Fruit fly (Drosophila melanogaster) whole organism, embryonic: ENCODE data around the gene CG12075.
A peak's percentile ranks its signal among the peaks of the same experiment; 100 is the strongest.

Source experiments
- ATbp ChIP-seq: fragments of 200-800 bp; sonication (Bioruptor generic); optimal IDR thresholded peaks from 2 replicates; lab custom pipeline; 2017; ENCODE audit warnings: missing biosample characterization, mild to moderate bottlenecking, missing genetic modification characterization, missing genetic modification reagents
- BEAF-32 ChIP-seq: fragments of 200-800 bp; sonication (Bioruptor generic); optimal IDR thresholded peaks from 3 replicates; lab custom pipeline; 2017; ENCODE audit warnings: missing biosample characterization, missing genetic modification characterization, mild to moderate bottlenecking, moderate library complexity, missing genetic modification reagents
- Bteb2 ChIP-seq: fragments of 200-800 bp; sonication (Bioruptor generic); optimal IDR thresholded peaks from 2 replicates; lab custom pipeline; 2016; ENCODE audit warnings: missing biosample characterization, missing genetic modification characterization
- CG11093 ChIP-seq: fragments of 200-800 bp; sonication (Bioruptor generic); IDR thresholded peaks from 3 replicates; pipeline ENCODE4 v1.3.6; 2022; ENCODE audit warnings: missing biosample characterization, missing genetic modification characterization
- CG12071 ChIP-seq: fragments of 200-800 bp; sonication (Bioruptor generic); optimal IDR thresholded peaks from 3 replicates; lab custom pipeline; 2018; ENCODE audit warnings: missing biosample characterization, mild to moderate bottlenecking, missing genetic modification characterization
- CG12391 ChIP-seq: fragments of 200-800 bp; sonication (Bioruptor generic); optimal IDR thresholded peaks from 3 replicates; lab custom pipeline; 2018; ENCODE audit warnings: missing biosample characterization, mild to moderate bottlenecking, missing genetic modification characterization, moderate library complexity
- CG13894 ChIP-seq: fragments of 200-800 bp; sonication (Bioruptor generic); optimal IDR thresholded peaks from 3 replicates; lab custom pipeline; 2018; ENCODE audit warnings: missing biosample characterization, mild to moderate bottlenecking, missing genetic modification characterization, moderate library complexity
- CG14014 ChIP-seq: fragments of 200-800 bp; sonication (Bioruptor generic); IDR thresholded peaks from 2 replicates; pipeline ENCODE4 v1.3.6; 2022; ENCODE audit warnings: missing biosample characterization, missing genetic modification characterization
- CG14441 ChIP-seq: fragments of 200-800 bp; sonication (Bioruptor generic); IDR thresholded peaks from 2 replicates; pipeline ENCODE4 v1.3.6; 2022; ENCODE audit warnings: missing biosample characterization, missing genetic modification characterization
- CG14667 ChIP-seq: fragments of 200-800 bp; sonication (Bioruptor generic); IDR thresholded peaks from 2 replicates; pipeline ENCODE4 v1.3.6; 2022; ENCODE audit warnings: missing biosample characterization, missing genetic modification characterization
- CG17186 ChIP-seq: fragments of 200-800 bp; sonication (Bioruptor generic); optimal IDR thresholded peaks from 3 replicates; lab custom pipeline; 2017; ENCODE audit warnings: missing biosample characterization, missing genetic modification reagents, missing genetic modification characterization
- CG2678 ChIP-seq: fragments of 200-800 bp; sonication (Bioruptor generic); optimal IDR thresholded peaks from 3 replicates; lab custom pipeline; 2019; ENCODE audit warnings: missing biosample characterization, mild to moderate bottlenecking, missing genetic modification characterization, moderate library complexity
- CG2712 ChIP-seq: fragments of 200-800 bp; optimal IDR thresholded peaks from 3 replicates; lab custom pipeline; 2019; ENCODE audit warnings: missing biosample characterization, mild to moderate bottlenecking, missing genetic modification characterization, moderate library complexity
- CG31224 ChIP-seq: fragments of 200-800 bp; sonication (Bioruptor generic); IDR thresholded peaks from 2 replicates; pipeline ENCODE4 v1.3.6; 2022; ENCODE audit warnings: missing biosample characterization, missing genetic modification characterization
- CG32772 ChIP-seq: fragments of 200-800 bp; sonication (Bioruptor generic); IDR thresholded peaks from 2 replicates; pipeline ENCODE4 v1.3.6; 2022; ENCODE audit warnings: missing biosample characterization, missing genetic modification characterization
- CG42726 ChIP-seq: fragments of 200-800 bp; sonication (Bioruptor generic); IDR thresholded peaks from 2 replicates; pipeline ENCODE4 v1.3.6; 2022; ENCODE audit warnings: missing biosample characterization, missing genetic modification characterization; ENCODE audit not compliant: partially characterized antibody
- CG4730 ChIP-seq: fragments of 200-800 bp; sonication (Bioruptor generic); IDR thresholded peaks from 2 replicates; pipeline ENCODE4 v1.3.6; 2022; ENCODE audit warnings: missing biosample characterization, missing genetic modification characterization
- CG5953 ChIP-seq: fragments of 200-800 bp; sonication (Bioruptor generic); IDR thresholded peaks from 2 replicates; pipeline ENCODE4 v1.3.6; 2022; ENCODE audit warnings: missing biosample characterization, missing genetic modification characterization
- CG6272 ChIP-seq: fragments of 200-800 bp; sonication (Bioruptor generic); IDR thresholded peaks from 2 replicates; pipeline ENCODE4 v1.3.6; 2022; ENCODE audit warnings: missing biosample characterization, missing genetic modification characterization
- CG8924 ChIP-seq: fragments of 200-800 bp; optimal IDR thresholded peaks from 3 replicates; lab custom pipeline; 2019; ENCODE audit warnings: missing biosample characterization, mild to moderate bottlenecking, missing genetic modification characterization, moderate library complexity
- CG9437 ChIP-seq: fragments of 200-800 bp; sonication (Bioruptor generic); optimal IDR thresholded peaks from 2 replicates; lab custom pipeline; 2018; ENCODE audit warnings: missing biosample characterization, mild to moderate bottlenecking, missing genetic modification characterization
- D19A ChIP-seq: fragments of 200-800 bp; optimal IDR thresholded peaks from 3 replicates; lab custom pipeline; 2019; ENCODE audit warnings: missing biosample characterization, mild to moderate bottlenecking, missing genetic modification characterization, moderate library complexity
- Dek ChIP-seq: fragments of 200-800 bp; sonication (Bioruptor generic); optimal IDR thresholded peaks from 3 replicates; lab custom pipeline; 2019; ENCODE audit warnings: missing biosample characterization, mild to moderate bottlenecking, missing genetic modification characterization, moderate library complexity
- Ets65A ChIP-seq: fragments of 200-800 bp; sonication (Bioruptor generic); peaks from one replicate; lab custom pipeline; 2016; ENCODE audit warnings: missing biosample characterization, missing genetic modification characterization
- HLHmδ ChIP-seq: fragments of 200-800 bp; sonication (Bioruptor generic); optimal IDR thresholded peaks from 2 replicates; lab custom pipeline; 2018; ENCODE audit warnings: missing biosample characterization, mild to moderate bottlenecking, missing genetic modification characterization, moderate library complexity
- Hr51 ChIP-seq, 2 experiments: fragments of 200-800 bp; sonication (Bioruptor generic); optimal IDR thresholded peaks; 2 replicates in 1 of 2; 3 replicates in 1 of 2; lab custom pipeline; 2016 to 2018; ENCODE audit warnings: missing biosample characterization in 2 of 2, missing genetic modification characterization in 2 of 2, mild to moderate bottlenecking in 1 of 2, moderate library complexity in 1 of 2
- Lpt ChIP-seq: fragments of >200 bp; optimal IDR thresholded peaks from 2 replicates; lab custom pipeline; 2018; ENCODE audit warnings: missing biosample characterization, missing genetic modification characterization
- Mad ChIP-seq: fragments of 200-800 bp; sonication (Bioruptor generic); optimal IDR thresholded peaks from 2 replicates; lab custom pipeline; 2016; ENCODE audit warnings: missing biosample characterization, missing genetic modification characterization
- Spps ChIP-seq: fragments of 200-800 bp; sonication (Bioruptor generic); optimal IDR thresholded peaks from 2 replicates; lab custom pipeline; 2018; ENCODE audit warnings: missing biosample characterization, mild to moderate bottlenecking, missing genetic modification characterization
- Tbp ChIP-seq: fragments of >200 bp; optimal IDR thresholded peaks from 2 replicates; lab custom pipeline; 2018; ENCODE audit warnings: missing biosample characterization, missing genetic modification characterization
- Usf ChIP-seq: fragments of 200-800 bp; sonication (Bioruptor generic); optimal IDR thresholded peaks from 2 replicates; lab custom pipeline; 2017; ENCODE audit warnings: missing genotype, missing biosample characterization, missing genetic modification characterization
- Xbp1 ChIP-seq: fragments of 200-800 bp; sonication (Bioruptor generic); optimal IDR thresholded peaks from 3 replicates; lab custom pipeline; 2016; ENCODE audit warnings: missing biosample characterization, mild to moderate bottlenecking, missing genetic modification characterization
- ab ChIP-seq: fragments of 200-800 bp; sonication (Bioruptor generic); optimal IDR thresholded peaks from 2 replicates; lab custom pipeline; 2016; ENCODE audit warnings: missing biosample characterization, missing genetic modification characterization
- ash1 ChIP-seq: fragments of 200-800 bp; sonication (Bioruptor generic); optimal IDR thresholded peaks from 2 replicates; lab custom pipeline; 2018; ENCODE audit warnings: missing biosample characterization, mild to moderate bottlenecking, missing genetic modification characterization
- chif ChIP-seq, 2 experiments: fragments of 200-800 bp; sonication (Bioruptor generic); optimal IDR thresholded peaks; 3 replicates each; lab custom pipeline; 2016; ENCODE audit warnings: missing biosample characterization in 2 of 2, missing genetic modification characterization in 2 of 2
- chm ChIP-seq: fragments of 200-800 bp; sonication (Bioruptor generic); IDR thresholded peaks from 2 replicates; pipeline ENCODE4 v1.3.6; 2022; ENCODE audit warnings: missing biosample characterization, missing genetic modification characterization
- fd96Cb ChIP-seq: fragments of 200-800 bp; sonication (Bioruptor generic); optimal IDR thresholded peaks from 2 replicates; lab custom pipeline; 2018; ENCODE audit warnings: missing biosample characterization, mild to moderate bottlenecking, missing genetic modification characterization, moderate library complexity
- her ChIP-seq: fragments of 200-800 bp; sonication (Bioruptor generic); optimal IDR thresholded peaks from 2 replicates; lab custom pipeline; 2016; ENCODE audit warnings: missing biosample characterization, missing genetic modification characterization
- insv ChIP-seq, 2 experiments: fragments of 200-800 bp; sonication (Bioruptor generic); optimal IDR thresholded peaks; 3 replicates each; lab custom pipeline; 2016 to 2018; ENCODE audit warnings: missing biosample characterization in 2 of 2, missing genetic modification characterization in 2 of 2
- lbe ChIP-seq: fragments of 200-800 bp; sonication (Bioruptor generic); optimal IDR thresholded peaks from 2 replicates; lab custom pipeline; 2016; ENCODE audit warnings: missing biosample characterization, mild to moderate bottlenecking, missing genetic modification characterization
- lilli ChIP-seq: fragments of 200-800 bp; sonication (Bioruptor generic); optimal IDR thresholded peaks from 3 replicates; lab custom pipeline; 2016; ENCODE audit warnings: missing biosample characterization, missing genetic modification characterization
- oc ChIP-seq: fragments of 200-800 bp; sonication (Bioruptor generic); optimal IDR thresholded peaks from 2 replicates; lab custom pipeline; 2018; ENCODE audit warnings: missing biosample characterization, mild to moderate bottlenecking, missing genetic modification characterization, moderate library complexity
- sisA ChIP-seq: fragments of 200-800 bp; sonication (Bioruptor generic); IDR thresholded peaks from 2 replicates; pipeline ENCODE4 v1.3.6; 2022; ENCODE audit warnings: missing biosample characterization, missing genetic modification characterization
- ssp ChIP-seq: fragments of 200-800 bp; sonication (Bioruptor generic); IDR thresholded peaks from 2 replicates; pipeline ENCODE4 v1.3.6; 2022; ENCODE audit warnings: missing biosample characterization, missing genetic modification characterization
- stc ChIP-seq: fragments of 200-800 bp; sonication (Bioruptor generic); IDR thresholded peaks from 2 replicates; pipeline ENCODE4 v1.3.6; 2022; ENCODE audit warnings: missing biosample characterization, missing genetic modification characterization
- sug ChIP-seq: fragments of 200-800 bp; optimal IDR thresholded peaks from 2 replicates; lab custom pipeline; 2019; ENCODE audit warnings: missing biosample characterization, mild to moderate bottlenecking, missing genetic modification characterization, moderate library complexity
- tap ChIP-seq: fragments of 200-800 bp; optimal IDR thresholded peaks from 3 replicates; lab custom pipeline; 2019; ENCODE audit warnings: missing biosample characterization, mild to moderate bottlenecking, missing genetic modification characterization, moderate library complexity
- tin ChIP-seq: fragments of 200-800 bp; sonication (Bioruptor generic); optimal IDR thresholded peaks from 3 replicates; lab custom pipeline; 2016; ENCODE audit warnings: missing biosample characterization, missing genetic modification characterization
- tna ChIP-seq: fragments of 200-800 bp; sonication (Bioruptor generic); IDR thresholded peaks from 2 replicates; pipeline ENCODE4 v1.3.6; 2022; ENCODE audit warnings: missing biosample characterization, missing genetic modification characterization; ENCODE audit not compliant: partially characterized antibody
- wdn ChIP-seq: fragments of 200-800 bp; sonication (Bioruptor generic); IDR thresholded peaks from 2 replicates; pipeline ENCODE4 v1.3.6; 2022; ENCODE audit warnings: missing biosample characterization, missing genetic modification characterization
- wek ChIP-seq: fragments of 200-800 bp; sonication (Bioruptor generic); optimal IDR thresholded peaks from 3 replicates; lab custom pipeline; 2018; ENCODE audit warnings: missing biosample characterization, mild to moderate bottlenecking, missing genetic modification characterization, moderate library complexity
- z ChIP-seq: fragments of 200-800 bp; sonication (Bioruptor generic); IDR thresholded peaks from 3 replicates; pipeline ENCODE4 v1.3.6; 2022; ENCODE audit warnings: missing biosample characterization, missing genetic modification characterization

The CG12075 gene

dm6 chrX:8837184-8837583, 939 bp upstream of the CG12075 start (continued):
- TF ChIP-seq CG4730 (GFP tag; lab: Robert Waterston, UW) (0 out of 2 replicates have a peak, but pooled peaks have one; percentile 15), CG14441 (GFP tag; lab: Robert Waterston, UW) (0 out of 2 replicates have a peak, but pooled peaks have one; percentile 36), CG17186 (no peak), CG5953 (GFP tag; lab: Robert Waterston, UW) (0 out of 2 replicates have a peak, but pooled peaks have one; percentile 53), CG12391 (tag; lab: Kevin White, UChicago) (peak; percentile 22), Hr51 (GFP tag; optimal IDR thresholded peaks at IDR 0.05; lab: Kevin White, UChicago) (peak in 1 of 2 experiments; percentile 41), CG9437 (no peak), CG11093 (GFP tag; lab: Robert Waterston, UW) (no peak), CG42726 (no peak), lilli (no peak), fd96Cb (tag; lab: Kevin White, UChicago) (peak; percentile 15), ssp (GFP tag; lab: Robert Waterston, UW) (peak; percentile 34; the same call in 1 of the 2 replicates), sisA (GFP tag; lab: Robert Waterston, UW) (peak; percentile 64), Dek (tag; lab: Kevin White, UChicago) (peak; percentile 4), chif (GFP tag; optimal IDR thresholded peaks at IDR 0.05; lab: Kevin White, UChicago) (peak in 1 of 2 experiments; percentile 12), Tbp (GFP tag; lab: Kevin White, UChicago) (no peak), Xbp1 (GFP tag; lab: Kevin White, UChicago) (peak; percentile 26), CG14014 (GFP tag; lab: Robert Waterston, UW) (no peak), wdn (GFP tag; lab: Robert Waterston, UW) (no peak), CG32772 (no peak), CG14667 (no peak), oc (tag; lab: Kevin White, UChicago) (peak; percentile 51), CG31224 (no peak), ash1 (GFP tag; lab: Kevin White, UChicago) (no peak), Bteb2 (GFP tag; lab: Kevin White, UChicago) (no peak), Mad (no peak), wek (no peak), CG8924 (tag; lab: Kevin White, UChicago) (no peak), tna (GFP tag; lab: Robert Waterston, UW) (no peak), chm (GFP tag; lab: Robert Waterston, UW) (peak; percentile 24; the same call in 1 of the 2 replicates), lbe (GFP tag; lab: Kevin White, UChicago) (no peak), sug (tag; lab: Kevin White, UChicago) (no peak), z (no peak), CG13894 (tag; lab: Kevin White, UChicago) (no peak), Lpt (GFP tag; lab: Kevin White, UChicago) (no peak), stc (GFP tag; lab: Robert Waterston, UW) (no peak), tin (GFP tag; lab: Kevin White, UChicago) (peak; percentile 35), HLHmδ (GFP tag; lab: Kevin White, UChicago) (no peak), ab (no peak), Spps (tag; lab: Kevin White, UChicago) (no peak), ATbp (GFP tag; lab: Kevin White, UChicago) (peak; percentile 52), Ets65A (GFP tag; lab: Kevin White, UChicago) (no peak), her (GFP tag; lab: Kevin White, UChicago) (no peak), D19A (peak; percentile 23), tap (tag; lab: Kevin White, UChicago) (peak; percentile 43), Usf (GFP tag; lab: Kevin White, UChicago) (no peak), CG2712 (tag; lab: Kevin White, UChicago) (peak; percentile 38), insv (GFP tag; optimal IDR thresholded peaks at IDR 0.05; lab: Kevin White, UChicago) (no peak), CG12071 (no peak), BEAF-32 (GFP tag; lab: Kevin White, UChicago) (no peak), CG6272 (GFP tag; lab: Robert Waterston, UW) (no peak), CG2678 (peak; percentile 8)
